Fruit fly (Drosophila melanogaster): ENCODE measurements around the gene CG10970.

dm6 chrX:9020092-9020491 lies 51.1 kb downstream of the CG10970 start:
- TF ChIP-seq CG6792 (GFP tag; optimal IDR thresholded peaks at IDR 0.05) (no peak), svp (GFP tag) (no peak), CG6854 (GFP tag; optimal IDR thresholded peaks at IDR 0.05) (no peak), CG16779 (tag; optimal IDR thresholded peaks at IDR 0.05) (no peak), CG8319 (GFP tag; optimal IDR thresholded peaks at IDR 0.05) (no peak), Hr39 (GFP tag; optimal IDR thresholded peaks at IDR 0.05) (no peak), OdsH (GFP tag; optimal IDR thresholded peaks at IDR 0.05) (no peak), esn (GFP tag; optimal IDR thresholded peaks at IDR 0.05) (no peak), Gug (GFP tag; IDR thresholded peaks at IDR 0.05) (no peak), CG8632 (GFP tag; optimal IDR thresholded peaks at IDR 0.05) (no peak), CG4318 (GFP tag; optimal IDR thresholded peaks at IDR 0.05) (no peak), CG11294 (GFP tag; IDR thresholded peaks at IDR 0.05) (no peak), CG8119 (GFP tag; IDR thresholded peaks at IDR 0.05) (no peak), Sox14 (GFP tag; optimal IDR thresholded peaks at IDR 0.05) (no peak)
